Worm (Caenorhabditis elegans) whole organism, young adult: ENCODE data around the gene erfa-3.

ENCODE experiments used
- B0019.2 ChIP-seq: fragments of 200-800 bp; sonication (Bioruptor generic); conservative IDR thresholded peaks from 2 replicates; pipeline ENCODE4 v1.3.6; 2022; ENCODE audit warnings: missing genetic modification reagents, missing genetic modification characterization, missing compliant biosample characterization
- B0261.1 ChIP-seq: sonication (generic microtip); optimal IDR thresholded peaks from 2 replicates; lab custom pipeline; 2016; ENCODE audit warnings: mild to moderate bottlenecking, missing genetic modification characterization, moderate library complexity, missing compliant biosample characterization
- F49E8.2 ChIP-seq: sonication (generic microtip); optimal IDR thresholded peaks from 3 replicates; lab custom pipeline; 2017; ENCODE audit warnings: missing genetic modification characterization, mild to moderate bottlenecking, missing compliant biosample characterization, antibody characterized with exemption, moderate library complexity; ENCODE audit not compliant: insufficient read depth
- F52B5.7 ChIP-seq: sonication (generic microtip); optimal IDR thresholded peaks from 2 replicates; lab custom pipeline; 2016; ENCODE audit warnings: mild to moderate bottlenecking, missing genetic modification characterization, missing compliant biosample characterization
- F57C9.4 ChIP-seq: sonication (generic microtip); optimal IDR thresholded peaks from 2 replicates; lab custom pipeline; 2017; ENCODE audit warnings: mild to moderate bottlenecking, missing genetic modification characterization, missing compliant biosample characterization
- K11D2.4 ChIP-seq: fragments of 200-800 bp; sonication (Bioruptor generic); IDR thresholded peaks from 2 replicates; pipeline ENCODE4 v1.3.6; 2022; ENCODE audit warnings: missing genetic modification reagents, missing genetic modification characterization, missing compliant biosample characterization
- T07F8.4 ChIP-seq: sonication (generic microtip); optimal IDR thresholded peaks from 2 replicates; lab custom pipeline; 2016; ENCODE audit warnings: mild to moderate bottlenecking, missing genetic modification characterization, moderate library complexity, missing compliant biosample characterization
- Y53F4B.3 ChIP-seq: fragments of 200-800 bp; sonication (Bioruptor generic); IDR thresholded peaks from 2 replicates; pipeline ENCODE4 v1.3.6; 2022; ENCODE audit warnings: missing genetic modification reagents, missing genetic modification characterization, missing compliant biosample characterization
- Y53G8AR.9 ChIP-seq: fragments of 200-800 bp; sonication (Bioruptor generic); conservative IDR thresholded peaks from 2 replicates; pipeline ENCODE4 v1.3.6; 2022; ENCODE audit warnings: missing genetic modification reagents, missing genetic modification characterization, missing compliant biosample characterization
- akir-1 ChIP-seq: fragments of 200-800 bp; sonication (Bioruptor generic); optimal IDR thresholded peaks from 2 replicates; lab custom pipeline; 2018; ENCODE audit warnings: mild to moderate bottlenecking, missing genetic modification characterization, moderate library complexity, missing compliant biosample characterization
- ama-1 ChIP-seq, 3 experiments: fragments of 150-350 bp in 1 of 3; sonication (generic microtip) in 2 of 3; optimal IDR thresholded peaks; 2 replicates each; lab custom pipeline; 2014 to 2018; ENCODE audit warnings: missing biosample characterization in 2 of 3, missing genetic modification characterization in 2 of 3, missing genetic modification reagents in 2 of 3
- attf-5 ChIP-seq: fragments of 200-800 bp; sonication (Bioruptor generic); optimal IDR thresholded peaks from 2 replicates; lab custom pipeline; 2018; ENCODE audit warnings: mild to moderate bottlenecking, missing genetic modification characterization, missing compliant biosample characterization
- attf-6 ChIP-seq: fragments of 200-800 bp; sonication (Bioruptor generic); IDR thresholded peaks from 2 replicates; pipeline ENCODE4 v1.3.6; 2022; ENCODE audit warnings: missing genetic modification reagents, missing genetic modification characterization, missing compliant biosample characterization
- bed-2 ChIP-seq: fragments of 200-800 bp; sonication (Bioruptor generic); IDR thresholded peaks from 2 replicates; pipeline ENCODE4 v1.3.6; 2022; ENCODE audit warnings: missing genetic modification reagents, missing genetic modification characterization, missing compliant biosample characterization
- cebp-2 ChIP-seq: fragments of 200-800 bp; sonication (Bioruptor generic); IDR thresholded peaks from 2 replicates; pipeline ENCODE4 v1.3.6; 2022; ENCODE audit warnings: missing genetic modification characterization, missing compliant biosample characterization
- ceh-100 ChIP-seq: fragments of 200-800 bp; sonication (Bioruptor generic); IDR thresholded peaks from 2 replicates; pipeline ENCODE4 v1.3.6; 2022; ENCODE audit warnings: missing genetic modification reagents, missing genetic modification characterization, missing compliant biosample characterization
- chd-7 ChIP-seq: sonication (generic microtip); optimal IDR thresholded peaks from 2 replicates; lab custom pipeline; 2016; ENCODE audit warnings: mild to moderate bottlenecking, missing genetic modification characterization, moderate library complexity, missing compliant biosample characterization
- dpl-1 ChIP-seq: fragments of 150-350 bp; optimal IDR thresholded peaks from 2 replicates; lab custom pipeline; 2014; ENCODE audit warnings: missing biosample characterization, missing genetic modification reagents, missing genetic modification characterization
- efl-1 ChIP-seq: fragments of 150-350 bp; optimal IDR thresholded peaks from 2 replicates; lab custom pipeline; 2014; ENCODE audit warnings: missing biosample characterization, missing genetic modification reagents, missing genetic modification characterization
- ets-4 ChIP-seq: fragments of 200-800 bp; sonication (Bioruptor generic); optimal IDR thresholded peaks from 2 replicates; lab custom pipeline; 2018; ENCODE audit warnings: mild to moderate bottlenecking, missing genetic modification characterization, missing compliant biosample characterization
- him-1 ChIP-seq: sonication (generic microtip); optimal IDR thresholded peaks from 2 replicates; lab custom pipeline; 2016; ENCODE audit warnings: missing genotype, missing genetic modification reagents, missing genetic modification characterization, missing compliant biosample characterization
- hlh-12 ChIP-seq: sonication (generic microtip); optimal IDR thresholded peaks from 2 replicates; lab custom pipeline; 2016; ENCODE audit warnings: missing genetic modification characterization, missing compliant biosample characterization
- hlh-26 ChIP-seq: fragments of 200-800 bp; sonication (Bioruptor generic); conservative IDR thresholded peaks from 2 replicates; pipeline ENCODE4 v1.3.6; 2022; ENCODE audit warnings: missing genetic modification reagents, missing genetic modification characterization, missing compliant biosample characterization
- hmg-1.2 ChIP-seq: fragments of 200-800 bp; sonication (Bioruptor generic); IDR thresholded peaks from 2 replicates; pipeline ENCODE4 v1.3.6; 2022; ENCODE audit warnings: missing genetic modification reagents, missing genetic modification characterization, missing compliant biosample characterization
- let-607 ChIP-seq, 2 experiments: fragments of 200-800 bp in 1 of 2; sonication (Bioruptor generic) in 1 of 2; sonication (generic microtip) in 1 of 2; optimal IDR thresholded peaks; 2 replicates each; lab custom pipeline; 2016 to 2018; ENCODE audit warnings: mild to moderate bottlenecking in 2 of 2, missing compliant biosample characterization in 2 of 2, missing genetic modification characterization in 2 of 2, moderate library complexity in 2 of 2, missing genotype in 1 of 2
- lin-26 ChIP-seq: fragments of 200-800 bp; sonication (Bioruptor generic); IDR thresholded peaks from 2 replicates; pipeline ENCODE4 v1.3.6; 2022; ENCODE audit warnings: missing genetic modification reagents, missing genetic modification characterization, missing compliant biosample characterization
- lin-54 ChIP-seq: fragments of 200-800 bp; sonication (Bioruptor generic); optimal IDR thresholded peaks from 2 replicates; lab custom pipeline; 2018; ENCODE audit warnings: mild to moderate bottlenecking, missing genetic modification characterization, missing compliant biosample characterization
- mcd-1 ChIP-seq: fragments of 200-800 bp; sonication (Bioruptor generic); IDR thresholded peaks from 2 replicates; pipeline ENCODE4 v1.3.6; 2022; ENCODE audit warnings: missing genetic modification reagents, missing genetic modification characterization, missing compliant biosample characterization
- nfyb-1 ChIP-seq: fragments of 200-800 bp; sonication (Bioruptor generic); IDR thresholded peaks from 2 replicates; pipeline ENCODE4 v1.3.6; 2022; ENCODE audit warnings: missing genetic modification reagents, missing genetic modification characterization, missing compliant biosample characterization
- nhr-120 ChIP-seq: fragments of 200-800 bp; sonication (Bioruptor generic); IDR thresholded peaks from 2 replicates; pipeline ENCODE4 v1.3.6; 2022; ENCODE audit warnings: missing genetic modification characterization, missing compliant biosample characterization
- nhr-27 ChIP-seq: fragments of 200-800 bp; sonication (Bioruptor generic); optimal IDR thresholded peaks from 2 replicates; lab custom pipeline; 2018; ENCODE audit warnings: mild to moderate bottlenecking, missing genetic modification characterization, moderate library complexity, missing compliant biosample characterization
- nhr-80 ChIP-seq: sonication (generic microtip); optimal IDR thresholded peaks from 2 replicates; lab custom pipeline; 2016; ENCODE audit warnings: missing genetic modification characterization, missing compliant biosample characterization
- pbrm-1 ChIP-seq: fragments of 200-800 bp; sonication (Bioruptor generic); IDR thresholded peaks from 2 replicates; pipeline ENCODE4 v1.3.6; 2022; ENCODE audit warnings: missing genetic modification reagents, missing genetic modification characterization, missing compliant biosample characterization
- rcor-1 ChIP-seq: fragments of 200-800 bp; sonication (Bioruptor generic); IDR thresholded peaks from 2 replicates; pipeline ENCODE4 v1.3.6; 2022; ENCODE audit warnings: missing genetic modification reagents, missing genetic modification characterization, missing compliant biosample characterization
- rpc-1 ChIP-seq, 2 experiments: fragments of 150-350 bp in 1 of 2; sonication (generic microtip) in 1 of 2; optimal IDR thresholded peaks; 2 replicates each; lab custom pipeline; 2014 to 2018; ENCODE audit warnings: missing biosample characterization in 1 of 2, missing genetic modification characterization in 1 of 2, missing genetic modification reagents in 1 of 2, missing genotype in 1 of 2
- sea-2 ChIP-seq: fragments of 200-800 bp; sonication (Bioruptor generic); IDR thresholded peaks from 2 replicates; pipeline ENCODE4 v1.3.6; 2022; ENCODE audit warnings: missing genetic modification characterization, missing compliant biosample characterization
- somi-1 ChIP-seq: fragments of 200-800 bp; sonication (Bioruptor generic); optimal IDR thresholded peaks from 2 replicates; lab custom pipeline; 2018; ENCODE audit warnings: mild to moderate bottlenecking, missing genetic modification characterization, missing compliant biosample characterization
- sptf-2 ChIP-seq: fragments of 200-800 bp; sonication (Bioruptor generic); optimal IDR thresholded peaks from 2 replicates; lab custom pipeline; 2018; ENCODE audit warnings: mild to moderate bottlenecking, missing genetic modification characterization, missing compliant biosample characterization
- tbp1 ChIP-seq: fragments of 200-800 bp; sonication (Bioruptor generic); optimal IDR thresholded peaks from 2 replicates; lab custom pipeline; 2018; ENCODE audit warnings: mild to moderate bottlenecking, missing genetic modification characterization, missing compliant biosample characterization
- ztf-18 ChIP-seq: sonication (generic microtip); optimal IDR thresholded peaks from 2 replicates; lab custom pipeline; 2016; ENCODE audit warnings: missing genotype, mild to moderate bottlenecking, missing genetic modification characterization, missing compliant biosample characterization
- ztf-28 ChIP-seq: fragments of 200-800 bp; sonication (Bioruptor generic); IDR thresholded peaks from 2 replicates; pipeline ENCODE4 v1.3.6; 2022; ENCODE audit warnings: missing genetic modification reagents, missing genetic modification characterization, missing compliant biosample characterization

Gene erfa-3

ce11 chrV:11140326-11140725 is 27.4 kb upstream of the erfa-3 start:
- TF ChIP-seq T07F8.4 = no peak
- TF ChIP-seq attf-5 (GFP tag; lab: Kevin White, UChicago) = peak; percentile 47
- TF ChIP-seq nhr-80 (tag; lab: Kevin White, UChicago) = peak; percentile 44
- TF ChIP-seq akir-1 (GFP tag; lab: Kevin White, UChicago) = no peak
- peak; percentile 19; the same call in 1 of the 2 replicates for TF ChIP-seq hmg-1.2 (GFP tag; lab: Robert Waterston, UW)
- TF ChIP-seq ets-4 (GFP tag; lab: Kevin White, UChicago) = no peak
- TF ChIP-seq nfyb-1 = no peak
- no peak for TF ChIP-seq dpl-1
- TF ChIP-seq cebp-2 (GFP tag; lab: Robert Waterston, UW) = no peak

- no peak for TF ChIP-seq lin-26 (GFP tag; lab: Robert Waterston, UW)
- no peak for TF ChIP-seq him-1
- no peak for TF ChIP-seq sptf-2 (GFP tag; lab: Kevin White, UChicago)
- no peak for TF ChIP-seq attf-6 (GFP tag; lab: Robert Waterston, UW)
- TF ChIP-seq B0261.1 (tag; lab: Kevin White, UChicago) = no peak
- TF ChIP-seq hlh-26 (GFP tag; lab: Robert Waterston, UW) = no peak
- no peak for TF ChIP-seq F49E8.2
- TF ChIP-seq F57C9.4 (tag; lab: Kevin White, UChicago) = no peak
- no peak for TF ChIP-seq nhr-120 (GFP tag; lab: Robert Waterston, UW)
- TF ChIP-seq chd-7 (tag; lab: Kevin White, UChicago) = no peak
- no peak for TF ChIP-seq let-607 (tag; optimal IDR thresholded peaks at IDR 0.05; lab: Kevin White, UChicago)
Observed at ce11 chrV:11134296-11134695, 21.4 kb upstream of the erfa-3 start, which contains the start of gene glb-3. Gene glb-3, plus strand, starts transcription at chrV:11134596.

ce11 chrV:11133516-11133915 is 20.6 kb upstream of the erfa-3 start:
- TF ChIP-seq nfyb-1 (no peak), chd-7 (tag; lab: Kevin White, UChicago) (no peak), F52B5.7 (tag; lab: Kevin White, UChicago) (no peak), hlh-12 (tag; lab: Kevin White, UChicago) (no peak), nhr-27 (tag; lab: Kevin White, UChicago) (no peak), Y53F4B.3 (no peak), ztf-28 (GFP tag; lab: Robert Waterston, UW) (no peak), lin-54 (no peak), B0019.2 (no peak), pbrm-1 (GFP tag; lab: Robert Waterston, UW) (no peak), K11D2.4 (no peak), ztf-18 (tag; lab: Kevin White, UChicago) (no peak)

- TF ChIP-seq mcd-1 (GFP tag; lab: Robert Waterston, UW) (no peak), bed-2 (GFP tag; lab: Robert Waterston, UW) (no peak), rpc-1 (optimal IDR thresholded peaks at IDR 0.05; lab: Kevin White, UChicago) (no peak), rpc-1 (tag; optimal IDR thresholded peaks at IDR 0.05; lab: Kevin White, UChicago) (no peak), ceh-100 (GFP tag; lab: Robert Waterston, UW) (no peak), attf-5 (GFP tag; lab: Kevin White, UChicago) (no peak), sea-2 (GFP tag; lab: Robert Waterston, UW) (no peak), somi-1 (no peak), ets-4 (GFP tag; lab: Kevin White, UChicago) (no peak), rcor-1 (no peak), efl-1 (GFP tag; lab: Kevin White, UChicago) (no peak), Y53G8AR.9 (no peak), ama-1 (optimal IDR thresholded peaks at IDR 0.05; lab: Kevin White, UChicago) (no peak), ama-1 (GFP tag; optimal IDR thresholded peaks at IDR 0.05; lab: Kevin White, UChicago) (no peak), tbp1 (GFP tag; lab: Kevin White, UChicago) (no peak)
Observed at ce11 chrV:11131801-11132200, 18.9 kb upstream of the erfa-3 start.
